Worm (Caenorhabditis elegans): ENCODE results near the gene F53G2.2.

ce11 chrII:2455931-2456576, 25.7 kb upstream of the F53G2.2 start:
- TF ChIP-seq pag-3 (tag; optimal IDR thresholded peaks at IDR 0.05; ENCODE audit: borderline replicate concordance) (no peak), sox-4 (tag; optimal IDR thresholded peaks at IDR 0.05) (no peak), C08G9.2 (tag; optimal IDR thresholded peaks at IDR 0.05) (no peak), zip-5 (tag; optimal IDR thresholded peaks at IDR 0.05) (no peak), elt-2 (tag; optimal IDR thresholded peaks at IDR 0.05) (no peak), ama-1 (optimal IDR thresholded peaks at IDR 0.05) (no peak), ahr-1 (tag; optimal IDR thresholded peaks at IDR 0.05) (no peak), pqm-1 (tag; optimal IDR thresholded peaks at IDR 0.05) (no peak), mec-3 (tag; optimal IDR thresholded peaks at IDR 0.05; ENCODE audit: borderline replicate concordance) (no peak), sdc-2 (tag; optimal IDR thresholded peaks at IDR 0.05) (no peak)
